Comparison of ENCODE assay signal across 4 fruit fly cellular contexts in genomic region chr3R:19150856-19151651, dm6.
TF ChIP-seq lines count a peak whose summit lies in the region.

No protein-coding gene starts in this region.

- no peak for TF ChIP-seq CTCF in whole organism, embryonic (GFP tag; optimal IDR thresholded peaks at IDR 0.05; lab: Kevin White, UChicago)

TF ChIP-seq in whole organism, adult, 20 proteins besides CTCF, POLR2A, EP300 and RAD21:
- TF ChIP-seq pad (GFP tag; optimal IDR thresholded peaks at IDR 0.05; lab: Kevin White, UChicago) (no peak), kay (GFP tag; lab: Kevin White, UChicago; ENCODE audit: borderline replicate concordance) (peak; percentile 39), bab1 (GFP tag; optimal IDR thresholded peaks at IDR 0.05; lab: Kevin White, UChicago) (no peak), CG5204 (GFP tag; optimal IDR thresholded peaks at IDR 0.05; lab: Kevin White, UChicago) (no peak), tj (GFP tag; optimal IDR thresholded peaks at IDR 0.05; lab: Kevin White, UChicago) (peak; percentile 14)

TF ChIP-seq in whole organism, embryonic, 481 proteins besides CTCF, POLR2A, EP300 and RAD21:
- TF ChIP-seq abd-A (tag; optimal IDR thresholded peaks at IDR 0.05; lab: Kevin White, UChicago) (peak; percentile 2), kni (GFP tag; optimal IDR thresholded peaks at IDR 0.05; lab: Kevin White, UChicago) (peak; percentile 39), dmrt99B (tag; optimal IDR thresholded peaks at IDR 0.05; lab: Kevin White, UChicago) (no peak), Stat92E (GFP tag; optimal IDR thresholded peaks at IDR 0.05; lab: Kevin White, UChicago) (no peak), zen (tag; optimal IDR thresholded peaks at IDR 0.05; lab: Kevin White, UChicago) (no peak), kay (GFP tag; optimal IDR thresholded peaks at IDR 0.05; lab: Kevin White, UChicago) (peak; percentile 58), Med (GFP tag; lab: Kevin White, UChicago) (peak; percentile 50), oc (tag; optimal IDR thresholded peaks at IDR 0.05; lab: Kevin White, UChicago) (peak; percentile 45), nau (GFP tag; optimal IDR thresholded peaks at IDR 0.05; lab: Kevin White, UChicago) (no peak), Hr78 (GFP tag; optimal IDR thresholded peaks at IDR 0.05; lab: Kevin White, UChicago) (no peak), btn (GFP tag; optimal IDR thresholded peaks at IDR 0.05; lab: Kevin White, UChicago) (no peak), crol (GFP tag; IDR thresholded peaks at IDR 0.05; lab: Robert Waterston, UW) (peak; percentile 28; the same call in 1 of the 2 replicates), fd102C (GFP tag; optimal IDR thresholded peaks at IDR 0.05; lab: Kevin White, UChicago) (no peak), slbo (GFP tag; IDR thresholded peaks at IDR 0.05; lab: Robert Waterston, UW) (0 out of 2 replicates have a peak, but pooled peaks have one; percentile 12), knrl (GFP tag; IDR thresholded peaks at IDR 0.05; lab: Robert Waterston, UW; ENCODE audit: partially characterized antibody) (0 out of 3 replicates have a peak, but pooled peaks have one; percentile 27), vvl (GFP tag; IDR thresholded peaks at IDR 0.05; lab: Robert Waterston, UW) (peak; percentile 78), sqz (GFP tag; optimal IDR thresholded peaks at IDR 0.05; lab: Kevin White, UChicago) (peak; percentile 77), tx (GFP tag; optimal IDR thresholded peaks at IDR 0.05; lab: Kevin White, UChicago) (no peak), CG12219 (GFP tag; optimal IDR thresholded peaks at IDR 0.05; lab: Kevin White, UChicago) (no peak)

TF ChIP-seq in whole organism, prepupa, 60 proteins besides CTCF, POLR2A, EP300 and RAD21:
- TF ChIP-seq CG8319 (GFP tag; optimal IDR thresholded peaks at IDR 0.05; lab: Kevin White, UChicago) (no peak), CG11902 (GFP tag; optimal IDR thresholded peaks at IDR 0.05; lab: Kevin White, UChicago) (no peak), Ets21C (GFP tag; optimal IDR thresholded peaks at IDR 0.05; lab: Kevin White, UChicago) (no peak), CG3032 (tag; optimal IDR thresholded peaks at IDR 0.05; lab: Kevin White, UChicago) (no peak), fd85E (GFP tag; optimal IDR thresholded peaks at IDR 0.05; lab: Kevin White, UChicago) (no peak), Eip93F (GFP tag; optimal IDR thresholded peaks at IDR 0.05; lab: Kevin White, UChicago) (no peak), Lpt (GFP tag; optimal IDR thresholded peaks at IDR 0.05; lab: Kevin White, UChicago) (no peak), Eip78C (GFP tag; lab: Kevin White, UChicago) (peak; percentile 58), Blimp-1 (GFP tag; optimal IDR thresholded peaks at IDR 0.05; lab: Kevin White, UChicago) (peak; percentile 63), CG6854 (GFP tag; optimal IDR thresholded peaks at IDR 0.05; lab: Kevin White, UChicago) (peak; percentile 78), eg (GFP tag; IDR thresholded peaks at IDR 0.05; lab: Robert Waterston, UW) (no peak), CG7368 (GFP tag; optimal IDR thresholded peaks at IDR 0.05; lab: Kevin White, UChicago) (no peak), lz (GFP tag; optimal IDR thresholded peaks at IDR 0.05; lab: Kevin White, UChicago) (no peak), salr (GFP tag; optimal IDR thresholded peaks at IDR 0.05; lab: Kevin White, UChicago) (no peak), Sox14 (GFP tag; optimal IDR thresholded peaks at IDR 0.05; lab: Kevin White, UChicago) (no peak), CG15336 (GFP tag; IDR thresholded peaks at IDR 0.05; lab: Robert Waterston, UW) (no peak), CG6808 (GFP tag; optimal IDR thresholded peaks at IDR 0.05; lab: Kevin White, UChicago) (no peak), vri (GFP tag; optimal IDR thresholded peaks at IDR 0.05; lab: Kevin White, UChicago) (no peak), CG10631 (GFP tag; optimal IDR thresholded peaks at IDR 0.05; lab: Kevin White, UChicago) (no peak), ss (GFP tag; optimal IDR thresholded peaks at IDR 0.05; lab: Kevin White, UChicago) (peak in 1 of 2 experiments; percentile 31), CG32006 (GFP tag; optimal IDR thresholded peaks at IDR 0.05; lab: Kevin White, UChicago) (no peak), acj6 (GFP tag; optimal IDR thresholded peaks at IDR 0.05; lab: Kevin White, UChicago) (no peak), Eip75B (GFP tag; optimal IDR thresholded peaks at IDR 0.05; lab: Kevin White, UChicago) (no peak), esn (GFP tag; optimal IDR thresholded peaks at IDR 0.05; lab: Kevin White, UChicago) (no peak), Hr39 (GFP tag; optimal IDR thresholded peaks at IDR 0.05; lab: Kevin White, UChicago) (no peak), CG4318 (GFP tag; optimal IDR thresholded peaks at IDR 0.05; lab: Kevin White, UChicago) (no peak)
TF ChIP-seq in whole organism, prepupa: peak in this region for 4.

TF ChIP-seq in whole organism, wandering third instar larva, 38 proteins besides CTCF, POLR2A, EP300 and RAD21:
- no peak for TF ChIP-seq dl (GFP tag; optimal IDR thresholded peaks at IDR 0.05; lab: Kevin White, UChicago; ENCODE audit: insufficient read depth in 1 of 2, partially characterized antibody in 2 of 2)
- TF ChIP-seq fru (GFP tag; optimal IDR thresholded peaks at IDR 0.05; lab: Kevin White, UChicago): peak; percentile 81
